Fruit fly (Drosophila melanogaster) whole organism, embryonic: ENCODE results near the gene BicC.

Experiments used
- CG8944 ChIP-seq: fragments of 200-800 bp; sonication (Bioruptor generic); optimal IDR thresholded peaks from 3 replicates; lab custom pipeline; 2016; ENCODE audit warnings: missing biosample characterization, missing genetic modification characterization
- Ravus ChIP-seq: fragments of 200-800 bp; sonication (Bioruptor generic); IDR thresholded peaks from 2 replicates; pipeline ENCODE4 v1.3.6; 2022; ENCODE audit warnings: missing biosample characterization, missing genetic modification characterization
- bigmax ChIP-seq: fragments of 200-800 bp; sonication (Bioruptor generic); optimal IDR thresholded peaks from 2 replicates; lab custom pipeline; 2018; ENCODE audit warnings: missing biosample characterization, mild to moderate bottlenecking, missing genetic modification characterization
- jing ChIP-seq: fragments of 200-800 bp; sonication (Bioruptor generic); optimal IDR thresholded peaks from 2 replicates; lab custom pipeline; 2018; ENCODE audit warnings: missing biosample characterization, mild to moderate bottlenecking, missing genetic modification characterization
- mam ChIP-seq: fragments of 200-800 bp; sonication (Bioruptor generic); optimal IDR thresholded peaks from 3 replicates; lab custom pipeline; 2016; ENCODE audit warnings: missing biosample characterization, missing genetic modification characterization

- TF ChIP-seq jing (GFP tag; lab: Kevin White, UChicago) = no peak
- no peak for TF ChIP-seq bigmax (GFP tag; lab: Kevin White, UChicago)
- no peak for TF ChIP-seq Ravus (GFP tag; lab: Robert Waterston, UW)
- TF ChIP-seq CG8944 = no peak
- no peak for TF ChIP-seq mam (GFP tag; lab: Kevin White, UChicago)
Measured at dm6 chr2L:16004025-16004424, 37.8 kb upstream of the BicC start, which contains the start of the genes CG13245 and CG43816.
